Worm (Caenorhabditis elegans) whole organism, mixed stage, embryonic: Measurements from ENCODE around the gene srd-50.

Experiments
- M03D4.4 ChIP-seq: sonication (generic microtip); optimal IDR thresholded peaks from 2 replicates; lab custom pipeline; 2017; ENCODE audit warnings: mild to moderate bottlenecking, missing genetic modification characterization, missing compliant biosample characterization
- bed-3 ChIP-seq: fragments of 200-800 bp; sonication (Bioruptor generic); optimal IDR thresholded peaks from 3 replicates; lab custom pipeline; 2018; ENCODE audit warnings: mild to moderate bottlenecking, missing genetic modification characterization, moderate library complexity, missing compliant biosample characterization
- blmp-1 ChIP-seq: fragments of 150-350 bp; optimal IDR thresholded peaks from 2 replicates; lab custom pipeline; 2014; ENCODE audit warnings: missing biosample characterization, missing genetic modification characterization
- ceh-39 ChIP-seq: fragments of 150-350 bp; optimal IDR thresholded peaks from 2 replicates; lab custom pipeline; 2014; ENCODE audit warnings: missing biosample characterization, missing genetic modification characterization
- ceh-43 ChIP-seq: fragments of 200-800 bp; sonication (Bioruptor generic); optimal IDR thresholded peaks from 2 replicates; lab custom pipeline; 2018; ENCODE audit warnings: mild to moderate bottlenecking, missing genetic modification characterization, moderate library complexity, missing compliant biosample characterization
- ceh-83 ChIP-seq: fragments of 200-800 bp; sonication (Bioruptor generic); optimal IDR thresholded peaks from 2 replicates; lab custom pipeline; 2018; ENCODE audit warnings: mild to moderate bottlenecking, missing genetic modification characterization, missing compliant biosample characterization
- ces-1 ChIP-seq: fragments of 150-350 bp; optimal IDR thresholded peaks from 2 replicates; lab custom pipeline; 2014; ENCODE audit warnings: missing biosample characterization, missing genetic modification reagents, missing genetic modification characterization
- cnd-1 ChIP-seq: fragments of 200-800 bp; sonication (Bioruptor generic); optimal IDR thresholded peaks from 2 replicates; lab custom pipeline; 2018; ENCODE audit warnings: mild to moderate bottlenecking, missing genetic modification characterization, missing compliant biosample characterization
- drap-1 ChIP-seq: fragments of 200-800 bp; sonication (Bioruptor generic); optimal IDR thresholded peaks from 3 replicates; lab custom pipeline; 2018; ENCODE audit warnings: mild to moderate bottlenecking, missing genetic modification characterization, missing compliant biosample characterization
- elt-1 ChIP-seq: sonication (generic microtip); optimal IDR thresholded peaks from 2 replicates; lab custom pipeline; 2017; ENCODE audit warnings: missing genetic modification characterization, mild to moderate bottlenecking, missing compliant biosample characterization, antibody characterized with exemption, moderate library complexity, borderline replicate concordance; ENCODE audit not compliant: insufficient read depth
- elt-3 ChIP-seq: fragments of 150-350 bp; optimal IDR thresholded peaks from 2 replicates; lab custom pipeline; 2014; ENCODE audit warnings: missing biosample characterization, missing genetic modification characterization
- flh-1 ChIP-seq: fragments of 200-800 bp; sonication (Bioruptor generic); optimal IDR thresholded peaks from 2 replicates; lab custom pipeline; 2018; ENCODE audit warnings: mild to moderate bottlenecking, missing genetic modification characterization, moderate library complexity, missing compliant biosample characterization
- ham-2 ChIP-seq: fragments of 200-800 bp; sonication (Bioruptor generic); optimal IDR thresholded peaks from 2 replicates; lab custom pipeline; 2018; ENCODE audit warnings: mild to moderate bottlenecking, missing genetic modification characterization, missing compliant biosample characterization
- hlh-1 ChIP-seq: fragments of 150-350 bp; optimal IDR thresholded peaks from 2 replicates; lab custom pipeline; 2014; ENCODE audit warnings: missing biosample characterization, missing genetic modification reagents, missing genetic modification characterization
- lin-13 ChIP-seq: fragments of 150-350 bp; optimal IDR thresholded peaks from 2 replicates; lab custom pipeline; 2014; ENCODE audit warnings: missing biosample characterization, missing genetic modification characterization
- lin-32 ChIP-seq: fragments of 200-800 bp; sonication (Bioruptor generic); optimal IDR thresholded peaks from 2 replicates; lab custom pipeline; 2018; ENCODE audit warnings: mild to moderate bottlenecking, missing genetic modification characterization, missing compliant biosample characterization
- lsy-2 ChIP-seq: fragments of 150-350 bp; optimal IDR thresholded peaks from 2 replicates; lab custom pipeline; 2014; ENCODE audit warnings: missing biosample characterization, missing genetic modification characterization
- mep-1 ChIP-seq: fragments of 150-350 bp; optimal IDR thresholded peaks from 2 replicates; lab custom pipeline; 2017; ENCODE audit warnings: missing biosample characterization, missing genetic modification reagents, missing genetic modification characterization, inconsistent platforms
- mls-2 ChIP-seq: sonication (generic microtip); optimal IDR thresholded peaks from 2 replicates; lab custom pipeline; 2016; ENCODE audit warnings: mild to moderate bottlenecking, missing genetic modification characterization, moderate library complexity, missing compliant biosample characterization
- nhr-12 ChIP-seq: fragments of 150-350 bp; optimal IDR thresholded peaks from 2 replicates; lab custom pipeline; 2014; ENCODE audit warnings: missing biosample characterization, missing genetic modification characterization
- nhr-237 ChIP-seq: fragments of 150-350 bp; optimal IDR thresholded peaks from 2 replicates; lab custom pipeline; 2014; ENCODE audit warnings: missing biosample characterization, missing genetic modification characterization
- nhr-28 ChIP-seq: fragments of 150-350 bp; optimal IDR thresholded peaks from 2 replicates; lab custom pipeline; 2014; ENCODE audit warnings: missing biosample characterization, missing genetic modification characterization
- nhr-76 ChIP-seq: sonication (generic microtip); optimal IDR thresholded peaks from 2 replicates; lab custom pipeline; 2017; ENCODE audit warnings: missing biosample characterization, missing genetic modification characterization
- pha-4 ChIP-seq: fragments of 150-350 bp; optimal IDR thresholded peaks from 2 replicates; lab custom pipeline; 2018; ENCODE audit warnings: missing biosample characterization, missing genetic modification reagents, missing genetic modification characterization
- sem-2 ChIP-seq: fragments of 200-800 bp; sonication (Bioruptor generic); optimal IDR thresholded peaks from 2 replicates; lab custom pipeline; 2018; ENCODE audit warnings: mild to moderate bottlenecking, missing genetic modification characterization, missing compliant biosample characterization
- sptf-1 ChIP-seq: sonication (generic microtip); optimal IDR thresholded peaks from 2 replicates; lab custom pipeline; 2017; ENCODE audit warnings: mild to moderate bottlenecking, missing genetic modification characterization, moderate library complexity, missing compliant biosample characterization
- tbx-8 ChIP-seq: fragments of 200-800 bp; sonication (Bioruptor generic); optimal IDR thresholded peaks from 2 replicates; lab custom pipeline; 2018; ENCODE audit warnings: mild to moderate bottlenecking, missing genetic modification characterization, moderate library complexity, missing compliant biosample characterization
- unc-120 ChIP-seq: sonication (generic microtip); optimal IDR thresholded peaks from 2 replicates; lab custom pipeline; 2017; ENCODE audit warnings: missing genetic modification characterization, missing compliant biosample characterization; ENCODE audit not compliant: poor library complexity, severe bottlenecking
- unc-39 ChIP-seq: fragments of 150-350 bp; optimal IDR thresholded peaks from 2 replicates; lab custom pipeline; 2014; ENCODE audit warnings: missing biosample characterization, missing genetic modification characterization
- unc-62 ChIP-seq: fragments of 150-350 bp; optimal IDR thresholded peaks from 2 replicates; lab custom pipeline; 2014; ENCODE audit warnings: missing biosample characterization, missing genetic modification reagents, missing genetic modification characterization
- zip-8 ChIP-seq: fragments of 150-350 bp; optimal IDR thresholded peaks from 2 replicates; lab custom pipeline; 2014; ENCODE audit warnings: missing biosample characterization, missing genetic modification characterization
- ztf-11 ChIP-seq: fragments of 150-350 bp; optimal IDR thresholded peaks from 2 replicates; lab custom pipeline; 2014; ENCODE audit warnings: missing biosample characterization, missing genetic modification characterization

Gene srd-50

ce11 chrX:13462519-13462918, 19.1 kb downstream of the srd-50 start, which contains the start of gene F02D10.3:
TSS of gene F02D10.3 (minus strand) at chrX:13462619.
- no peak for TF ChIP-seq ceh-83
- no peak for TF ChIP-seq lin-32 (GFP tag; lab: Kevin White, UChicago)
- TF ChIP-seq sptf-1 (tag; lab: Kevin White, UChicago), result no peak
- TF ChIP-seq nhr-237, result no peak

ce11 chrX:13456442-13456841, 25.2 kb downstream of the srd-50 start, which contains the start of gene flr-1:
TSS of gene flr-1 (minus strand) at chrX:13456542.
- no peak for TF ChIP-seq ceh-43 (GFP tag; lab: Kevin White, UChicago)
- no peak for TF ChIP-seq unc-39 (tag; lab: Kevin White, UChicago)
- TF ChIP-seq tbx-8 (GFP tag; lab: Kevin White, UChicago), result no peak
- no peak for TF ChIP-seq zip-8
- no peak for TF ChIP-seq nhr-12 (tag; lab: Kevin White, UChicago)
- no peak for TF ChIP-seq lin-32 (GFP tag; lab: Kevin White, UChicago)
- TF ChIP-seq ceh-83, result no peak
- no peak for TF ChIP-seq hlh-1 (tag; lab: Kevin White, UChicago)
- no peak for TF ChIP-seq sem-2
- TF ChIP-seq unc-120 (tag; lab: Kevin White, UChicago), result no peak
- no peak for TF ChIP-seq drap-1 (GFP tag; lab: Kevin White, UChicago)
- TF ChIP-seq nhr-28 (tag; lab: Kevin White, UChicago), result no peak
- TF ChIP-seq nhr-76, result no peak
- TF ChIP-seq ceh-39 (tag; lab: Kevin White, UChicago), result no peak
- TF ChIP-seq, all 35 proteins: peak for 0

- TF ChIP-seq lin-32 (GFP tag; lab: Kevin White, UChicago) (no peak), elt-1 (tag; lab: Kevin White, UChicago) (no peak), pha-4 (tag; lab: Kevin White, UChicago) (no peak), ces-1 (GFP tag; lab: Kevin White, UChicago) (no peak), lsy-2 (tag; lab: Kevin White, UChicago) (no peak), M03D4.4 (tag; lab: Kevin White, UChicago) (no peak), unc-62 (GFP tag; lab: Kevin White, UChicago) (no peak), tbx-8 (GFP tag; lab: Kevin White, UChicago) (no peak), blmp-1 (no peak), hlh-1 (tag; lab: Kevin White, UChicago) (no peak), ztf-11 (tag; lab: Kevin White, UChicago) (no peak), elt-3 (no peak), nhr-12 (tag; lab: Kevin White, UChicago) (no peak), mep-1 (tag; lab: Kevin White, UChicago) (no peak), lin-13 (no peak), nhr-237 (no peak), nhr-28 (tag; lab: Kevin White, UChicago) (no peak), ceh-39 (tag; lab: Kevin White, UChicago) (no peak), cnd-1 (no peak)
These were observed 30.0 kb downstream of the srd-50 start, which contains the start of gene F02D10.6 for ce11 chrX:13451578-13451977. TSS of gene F02D10.6 (minus strand) at chrX:13451678.

ce11 chrX:13448665-13449099, 32.9 kb downstream of the srd-50 start:
- peak; percentile 43 for TF ChIP-seq bed-3 (GFP tag; lab: Kevin White, UChicago)
- peak; percentile 27 for TF ChIP-seq ces-1 (GFP tag; lab: Kevin White, UChicago)
- TF ChIP-seq lin-32 (GFP tag; lab: Kevin White, UChicago), result peak; percentile 64
- peak; percentile 54 for TF ChIP-seq unc-120 (tag; lab: Kevin White, UChicago)
- peak; percentile 46 for TF ChIP-seq sem-2
- peak; percentile 6 for TF ChIP-seq mep-1 (tag; lab: Kevin White, UChicago)
- peak; percentile 39 for TF ChIP-seq tbx-8 (GFP tag; lab: Kevin White, UChicago)
- peak; percentile 31 for TF ChIP-seq cnd-1
- TF ChIP-seq drap-1 (GFP tag; lab: Kevin White, UChicago), result peak; percentile 83
- TF ChIP-seq ceh-83, result peak; percentile 83
- TF ChIP-seq M03D4.4 (tag; lab: Kevin White, UChicago), result peak; percentile 65
- peak; percentile 87 for TF ChIP-seq mls-2 (tag; lab: Kevin White, UChicago)
- TF ChIP-seq sptf-1 (tag; lab: Kevin White, UChicago), result peak; percentile 88
- TF ChIP-seq flh-1 (GFP tag; lab: Kevin White, UChicago), result peak; percentile 21
- TF ChIP-seq ceh-43 (GFP tag; lab: Kevin White, UChicago), result peak; percentile 64
- peak; percentile 69 for TF ChIP-seq ham-2 (GFP tag; lab: Kevin White, UChicago)
